Worm (Caenorhabditis elegans) whole organism, young adult: Measurements from ENCODE around the gene dnj-1.
"Not testable (repeated sequence)": the region's sequence is repeated elsewhere in the genome, so short reads cannot be mapped to it uniquely, and the experiment has no call there.

Experiments used
- C06A6.2 ChIP-seq: fragments of 200-800 bp; sonication (Bioruptor generic); conservative IDR thresholded peaks from 2 replicates; pipeline ENCODE4 v1.3.6; 2022; ENCODE audit warnings: missing genetic modification characterization, missing compliant biosample characterization
- C17E4.6 ChIP-seq: fragments of 200-800 bp; sonication (Bioruptor generic); IDR thresholded peaks from 2 replicates; pipeline ENCODE4 v1.3.6; 2022; ENCODE audit warnings: missing genetic modification reagents, missing genetic modification characterization, missing compliant biosample characterization
- D2030.7 ChIP-seq: fragments of 200-800 bp; sonication (Bioruptor generic); IDR thresholded peaks from 2 replicates; pipeline ENCODE4 v1.3.6; 2022; ENCODE audit warnings: missing genetic modification reagents, missing genetic modification characterization, missing compliant biosample characterization
- F23B12.7 ChIP-seq: sonication (generic microtip); optimal IDR thresholded peaks from 2 replicates; lab custom pipeline; 2017; ENCODE audit warnings: missing genetic modification characterization, mild to moderate bottlenecking, missing compliant biosample characterization, antibody characterized with exemption, moderate library complexity; ENCODE audit not compliant: insufficient read depth
- F39B2.1 ChIP-seq: fragments of 200-800 bp; sonication (Bioruptor generic); IDR thresholded peaks from 2 replicates; pipeline ENCODE4 v1.3.6; 2022; ENCODE audit warnings: missing genetic modification reagents, missing genetic modification characterization, missing compliant biosample characterization
- F57A8.1 ChIP-seq: fragments of 200-800 bp; sonication (Bioruptor generic); optimal IDR thresholded peaks from 2 replicates; lab custom pipeline; 2018; ENCODE audit warnings: mild to moderate bottlenecking, missing genetic modification characterization, moderate library complexity, missing compliant biosample characterization
- F57C9.4 ChIP-seq: sonication (generic microtip); optimal IDR thresholded peaks from 2 replicates; lab custom pipeline; 2017; ENCODE audit warnings: mild to moderate bottlenecking, missing genetic modification characterization, missing compliant biosample characterization
- ama-1 ChIP-seq, 3 experiments: fragments of 150-350 bp in 1 of 3; sonication (generic microtip) in 2 of 3; optimal IDR thresholded peaks; 2 replicates each; lab custom pipeline; 2014 to 2018; ENCODE audit warnings: missing biosample characterization in 2 of 3, missing genetic modification characterization in 2 of 3, missing genetic modification reagents in 2 of 3
- aptf-3 ChIP-seq: fragments of 200-800 bp; sonication (Bioruptor generic); IDR thresholded peaks from 2 replicates; pipeline ENCODE4 v1.3.6; 2022; ENCODE audit warnings: missing genetic modification characterization, missing compliant biosample characterization
- attf-3 ChIP-seq: fragments of 200-800 bp; sonication (Bioruptor generic); conservative IDR thresholded peaks from 2 replicates; pipeline ENCODE4 v1.3.6; 2022; ENCODE audit warnings: missing genetic modification reagents, missing genetic modification characterization, missing compliant biosample characterization
- ceh-79 ChIP-seq: sonication (generic microtip); optimal IDR thresholded peaks from 2 replicates; lab custom pipeline; 2017; ENCODE audit warnings: mild to moderate bottlenecking, missing genetic modification characterization, missing compliant biosample characterization
- chd-7 ChIP-seq: sonication (generic microtip); optimal IDR thresholded peaks from 2 replicates; lab custom pipeline; 2016; ENCODE audit warnings: mild to moderate bottlenecking, missing genetic modification characterization, moderate library complexity, missing compliant biosample characterization
- dpl-1 ChIP-seq: fragments of 150-350 bp; optimal IDR thresholded peaks from 2 replicates; lab custom pipeline; 2014; ENCODE audit warnings: missing biosample characterization, missing genetic modification reagents, missing genetic modification characterization
- efl-1 ChIP-seq: fragments of 150-350 bp; optimal IDR thresholded peaks from 2 replicates; lab custom pipeline; 2014; ENCODE audit warnings: missing biosample characterization, missing genetic modification reagents, missing genetic modification characterization
- gei-17 ChIP-seq: fragments of 200-800 bp; sonication (Bioruptor generic); optimal IDR thresholded peaks from 2 replicates; lab custom pipeline; 2018; ENCODE audit warnings: mild to moderate bottlenecking, missing genetic modification characterization, missing compliant biosample characterization
- him-1 ChIP-seq: sonication (generic microtip); optimal IDR thresholded peaks from 2 replicates; lab custom pipeline; 2016; ENCODE audit warnings: missing genotype, missing genetic modification reagents, missing genetic modification characterization, missing compliant biosample characterization
- hlh-26 ChIP-seq: fragments of 200-800 bp; sonication (Bioruptor generic); conservative IDR thresholded peaks from 2 replicates; pipeline ENCODE4 v1.3.6; 2022; ENCODE audit warnings: missing genetic modification reagents, missing genetic modification characterization, missing compliant biosample characterization
- hmg-20 ChIP-seq: fragments of 200-800 bp; sonication (Bioruptor generic); IDR thresholded peaks from 2 replicates; pipeline ENCODE4 v1.3.6; 2022; ENCODE audit warnings: missing genetic modification reagents, missing genetic modification characterization, missing compliant biosample characterization
- hrde-1 ChIP-seq: sonication (generic microtip); optimal IDR thresholded peaks from 2 replicates; lab custom pipeline; 2016; ENCODE audit warnings: missing genetic modification characterization, mild to moderate bottlenecking, missing compliant biosample characterization, moderate library complexity, missing genotype, missing genetic modification reagents, borderline replicate concordance
- hsf-1 ChIP-seq: fragments of 200-800 bp; sonication (Bioruptor generic); IDR thresholded peaks from 2 replicates; pipeline ENCODE4 v1.3.6; 2022; ENCODE audit warnings: missing genetic modification reagents, missing genetic modification characterization, missing compliant biosample characterization
- lag-1 ChIP-seq: fragments of 200-800 bp; sonication (Bioruptor generic); IDR thresholded peaks from 2 replicates; pipeline ENCODE4 v1.3.6; 2022; ENCODE audit warnings: missing genetic modification reagents, missing genetic modification characterization, missing compliant biosample characterization
- let-526 ChIP-seq: fragments of 200-800 bp; sonication (Bioruptor generic); IDR thresholded peaks from 2 replicates; pipeline ENCODE4 v1.3.6; 2022; ENCODE audit warnings: missing genetic modification reagents, missing genetic modification characterization, missing compliant biosample characterization
- lin-40 ChIP-seq: sonication (generic microtip); optimal IDR thresholded peaks from 2 replicates; lab custom pipeline; 2016; ENCODE audit warnings: missing genetic modification characterization, mild to moderate bottlenecking, missing compliant biosample characterization, missing genotype, missing genetic modification reagents
- lsy-27 ChIP-seq: sonication (generic microtip); optimal IDR thresholded peaks from 2 replicates; lab custom pipeline; 2017; ENCODE audit warnings: missing genetic modification characterization, mild to moderate bottlenecking, missing compliant biosample characterization, antibody characterized with exemption, missing genotype, borderline replicate concordance; ENCODE audit not compliant: insufficient read depth
- madf-10 ChIP-seq: sonication (generic microtip); optimal IDR thresholded peaks from 2 replicates; lab custom pipeline; 2016; ENCODE audit warnings: mild to moderate bottlenecking, missing genetic modification characterization, missing compliant biosample characterization
- pbrm-1 ChIP-seq: fragments of 200-800 bp; sonication (Bioruptor generic); IDR thresholded peaks from 2 replicates; pipeline ENCODE4 v1.3.6; 2022; ENCODE audit warnings: missing genetic modification reagents, missing genetic modification characterization, missing compliant biosample characterization
- pha-4 ChIP-seq: fragments of 150-350 bp; sonication (generic microtip); optimal IDR thresholded peaks from 2 replicates; lab custom pipeline; 2014; ENCODE audit warnings: missing biosample characterization, missing genetic modification reagents, missing genetic modification characterization
- rpc-1 ChIP-seq, 2 experiments: fragments of 150-350 bp in 1 of 2; sonication (generic microtip) in 1 of 2; optimal IDR thresholded peaks; 2 replicates each; lab custom pipeline; 2014 to 2018; ENCODE audit warnings: missing biosample characterization in 1 of 2, missing genetic modification characterization in 1 of 2, missing genetic modification reagents in 1 of 2, missing genotype in 1 of 2
- snpc-1.1 ChIP-seq: sonication (generic microtip); optimal IDR thresholded peaks from 2 replicates; lab custom pipeline; 2017; ENCODE audit warnings: missing genetic modification characterization, mild to moderate bottlenecking, missing compliant biosample characterization, antibody characterized with exemption, moderate library complexity, missing genotype, missing genetic modification reagents; ENCODE audit not compliant: insufficient read depth
- snpc-3.4 ChIP-seq: sonication (generic microtip); optimal IDR thresholded peaks from 2 replicates; lab custom pipeline; 2017; ENCODE audit warnings: missing genetic modification characterization, mild to moderate bottlenecking, missing compliant biosample characterization, antibody characterized with exemption, moderate library complexity, missing genotype, missing genetic modification reagents
- somi-1 ChIP-seq: fragments of 200-800 bp; sonication (Bioruptor generic); optimal IDR thresholded peaks from 2 replicates; lab custom pipeline; 2018; ENCODE audit warnings: mild to moderate bottlenecking, missing genetic modification characterization, missing compliant biosample characterization
- tbp1 ChIP-seq: fragments of 200-800 bp; sonication (Bioruptor generic); optimal IDR thresholded peaks from 2 replicates; lab custom pipeline; 2018; ENCODE audit warnings: mild to moderate bottlenecking, missing genetic modification characterization, missing compliant biosample characterization
- unc-130 ChIP-seq: sonication (generic microtip); optimal IDR thresholded peaks from 2 replicates; lab custom pipeline; 2016; ENCODE audit warnings: missing genetic modification reagents, missing genetic modification characterization, missing compliant biosample characterization
- zim-3 ChIP-seq: sonication (generic microtip); optimal IDR thresholded peaks from 2 replicates; lab custom pipeline; 2017; ENCODE audit warnings: mild to moderate bottlenecking, missing genetic modification characterization, moderate library complexity, missing compliant biosample characterization
- ztf-28 ChIP-seq: fragments of 200-800 bp; sonication (Bioruptor generic); IDR thresholded peaks from 2 replicates; pipeline ENCODE4 v1.3.6; 2022; ENCODE audit warnings: missing genetic modification reagents, missing genetic modification characterization, missing compliant biosample characterization

dnj-1 gene

ce11 chrIV:11260544-11261227, 38.1 kb upstream of the dnj-1 start, which contains the start of gene C05C12.5:
Gene C05C12.5, minus strand, starts transcription at chrIV:11261185.
- TF ChIP-seq ama-1 (optimal IDR thresholded peaks at IDR 0.05; lab: Kevin White, UChicago) (no peak), ama-1 (GFP tag; optimal IDR thresholded peaks at IDR 0.05; lab: Kevin White, UChicago) (no peak), tbp1 (GFP tag; lab: Kevin White, UChicago) (no peak), D2030.7 (GFP tag; lab: Robert Waterston, UW) (no peak), efl-1 (GFP tag; lab: Kevin White, UChicago) (no peak), F57C9.4 (tag; lab: Kevin White, UChicago) (no peak), rpc-1 (optimal IDR thresholded peaks at IDR 0.05; lab: Kevin White, UChicago) (no peak), rpc-1 (tag; optimal IDR thresholded peaks at IDR 0.05; lab: Kevin White, UChicago) (no peak)

- TF ChIP-seq aptf-3 (GFP tag; lab: Robert Waterston, UW) (no peak), pbrm-1 (GFP tag; lab: Robert Waterston, UW) (no peak), dpl-1 (GFP tag; lab: Kevin White, UChicago) (no peak), somi-1 (no peak), gei-17 (GFP tag; lab: Kevin White, UChicago) (no peak), unc-130 (GFP tag; lab: Kevin White, UChicago) (no peak)
Measured at ce11 chrIV:11261535-11261934, 37.3 kb upstream of the dnj-1 start, which contains the start of gene F54D1.1. Gene F54D1.1, plus strand, starts transcription at chrIV:11261835.

ce11 chrIV:11263101-11263500, 35.7 kb upstream of the dnj-1 start, which contains the start of gene col-126:
Gene col-126, plus strand, starts transcription at chrIV:11263401.
- TF ChIP-seq tbp1 (GFP tag; lab: Kevin White, UChicago); lag-1; snpc-3.4: not testable (repeated sequence)

- TF ChIP-seq ceh-79 (tag; lab: Kevin White, UChicago) (no peak), hrde-1 (tag; lab: Kevin White, UChicago) (no peak), dpl-1 (GFP tag; lab: Kevin White, UChicago) (no peak), efl-1 (GFP tag; lab: Kevin White, UChicago) (no peak), zim-3 (tag; lab: Kevin White, UChicago) (no peak), lag-1 (no peak), hlh-26 (GFP tag; lab: Robert Waterston, UW) (no peak), snpc-1.1 (no peak), let-526 (GFP tag; lab: Robert Waterston, UW) (no peak), ztf-28 (GFP tag; lab: Robert Waterston, UW) (no peak), pha-4 (tag; lab: Kevin White, UChicago) (no peak), hmg-20 (no peak), madf-10 (tag; lab: Kevin White, UChicago) (no peak), F39B2.1 (GFP tag; lab: Robert Waterston, UW) (no peak), rpc-1 (optimal IDR thresholded peaks at IDR 0.05; lab: Kevin White, UChicago) (no peak), rpc-1 (tag; optimal IDR thresholded peaks at IDR 0.05; lab: Kevin White, UChicago) (no peak), aptf-3 (GFP tag; lab: Robert Waterston, UW) (no peak), F23B12.7 (no peak), hsf-1 (GFP tag; lab: Robert Waterston, UW) (no peak)
Measured at ce11 chrIV:11266090-11266489, 32.7 kb upstream of the dnj-1 start, which contains the start of gene col-127. Gene col-127, minus strand, starts transcription at chrIV:11266190.

- TF ChIP-seq C17E4.6 (no peak), C06A6.2 (GFP tag; lab: Robert Waterston, UW) (no peak), him-1 (tag; lab: Kevin White, UChicago) (no peak), lsy-27 (tag; lab: Kevin White, UChicago) (no peak), lin-40 (no peak), chd-7 (tag; lab: Kevin White, UChicago) (no peak), attf-3 (no peak), efl-1 (GFP tag; lab: Kevin White, UChicago) (no peak), F57A8.1 (no peak), pbrm-1 (GFP tag; lab: Robert Waterston, UW) (no peak)
Measured at ce11 chrIV:11269483-11269882, 29.4 kb upstream of the dnj-1 start.
